Fruit fly (Drosophila melanogaster) Kc167 (cell line): ENCODE measurements around the gene CG44090.

Experiments
- Myc ChIP-seq: fragments of >200 bp; optimal IDR thresholded peaks from 2 replicates; lab custom pipeline; 2017; ENCODE audit warnings: missing external identifiers
- insv ChIP-seq: fragments of >200 bp; optimal IDR thresholded peaks from 3 replicates; lab custom pipeline; 2018; ENCODE audit warnings: missing external identifiers
- psq ChIP-seq: fragments of >200 bp; optimal IDR thresholded peaks from 2 replicates; lab custom pipeline; 2017; ENCODE audit warnings: missing external identifiers

DNA sequence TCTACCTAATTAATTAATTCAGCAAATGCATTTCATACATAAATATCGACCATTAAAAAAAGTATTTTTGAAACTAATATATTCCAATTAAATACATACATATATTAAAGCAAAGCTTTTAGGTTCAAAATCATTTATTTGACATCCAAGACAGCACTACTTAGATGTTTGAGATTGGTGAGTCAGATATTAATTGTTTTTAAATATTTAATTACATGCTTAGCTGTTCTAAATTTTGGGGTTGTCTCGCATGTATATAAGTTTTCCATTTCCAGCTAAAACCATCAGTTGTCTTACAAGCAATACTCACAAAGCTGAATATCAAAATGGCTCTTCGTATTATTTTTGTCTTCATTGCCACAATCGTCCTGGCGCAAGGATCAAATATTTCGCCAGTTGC lies 15.8 kb downstream of the CG44090 start, which contains the start of gene CG42834:
- TF ChIP-seq insv (lab: Kevin White, UChicago) (no peak), psq (lab: Kevin White, UChicago) (no peak), Myc (lab: Kevin White, UChicago) (no peak)
